Worm (Caenorhabditis elegans) whole organism, midembryonic: ENCODE measurements around the gene Y45G5AM.3.
A peak's percentile ranks its signal among the peaks of the same experiment; 100 is the strongest.

Source experiments
- T22C8.4 ChIP-seq: fragments of 200-800 bp; sonication (Bioruptor generic); IDR thresholded peaks from 2 replicates; pipeline ENCODE4 v1.3.6; 2022; ENCODE audit warnings: missing genetic modification characterization, missing compliant biosample characterization
- cog-1 ChIP-seq: sonication (generic microtip); optimal IDR thresholded peaks from 2 replicates; lab custom pipeline; 2016; ENCODE audit warnings: missing genetic modification characterization, missing compliant biosample characterization
- flt-1 ChIP-seq: fragments of 200-800 bp; sonication (Bioruptor generic); IDR thresholded peaks from 2 replicates; pipeline ENCODE4 v1.3.6; 2022; ENCODE audit warnings: missing genetic modification characterization, missing compliant biosample characterization
- klf-2 ChIP-seq: fragments of 200-800 bp; sonication (Bioruptor generic); conservative IDR thresholded peaks from 2 replicates; pipeline ENCODE4 v1.3.6; 2022; ENCODE audit warnings: missing genetic modification reagents, missing genetic modification characterization, missing compliant biosample characterization
- med-1 ChIP-seq: sonication (generic microtip); optimal IDR thresholded peaks from 2 replicates; lab custom pipeline; 2017; ENCODE audit warnings: missing genetic modification characterization, mild to moderate bottlenecking, missing compliant biosample characterization, antibody characterized with exemption, missing genetic modification reagents; ENCODE audit not compliant: insufficient read depth
- ref-1 ChIP-seq: fragments of 200-800 bp; sonication (Bioruptor generic); conservative IDR thresholded peaks from 2 replicates; pipeline ENCODE4 v1.3.6; 2022; ENCODE audit warnings: missing genetic modification reagents, missing genetic modification characterization, missing compliant biosample characterization
- tab-1 ChIP-seq: fragments of 200-800 bp; sonication (Bioruptor generic); IDR thresholded peaks from 2 replicates; pipeline ENCODE4 v1.3.6; 2022; ENCODE audit warnings: missing genetic modification characterization, missing compliant biosample characterization
- ztf-23 ChIP-seq: fragments of 200-800 bp; sonication (Bioruptor generic); IDR thresholded peaks from 2 replicates; pipeline ENCODE4 v1.3.6; 2022; ENCODE audit warnings: missing genetic modification reagents, missing genetic modification characterization, missing compliant biosample characterization
- ztf-29 ChIP-seq: fragments of 200-800 bp; sonication (Bioruptor generic); IDR thresholded peaks from 2 replicates; pipeline ENCODE4 v1.3.6; 2022; ENCODE audit warnings: missing genetic modification reagents, missing genetic modification characterization, missing compliant biosample characterization

The Y45G5AM.3 gene

ce11 chrV:4131471-4131939 is 32.8 kb upstream of the Y45G5AM.3 start, which contains the start of gene nhr-57:
Gene nhr-57 (plus strand): TSS chrV:4131889.
- TF ChIP-seq T22C8.4 (GFP tag; lab: Robert Waterston, UW) (no peak), ztf-29 (GFP tag; lab: Robert Waterston, UW) (no peak), ztf-23 (GFP tag; lab: Robert Waterston, UW) (no peak), med-1 (GFP tag; lab: Kevin White, UChicago) (no peak), flt-1 (no peak), cog-1 (tag; lab: Kevin White, UChicago) (no peak), tab-1 (GFP tag; lab: Robert Waterston, UW) (no peak), klf-2 (GFP tag; lab: Robert Waterston, UW) (no peak), ref-1 (GFP tag; lab: Robert Waterston, UW) (no peak)

ce11 chrV:4134728-4135127 is 29.6 kb upstream of the Y45G5AM.3 start, which contains the start of gene lgc-1:
Gene lgc-1 (plus strand): TSS chrV:4135028.
- TF ChIP-seq cog-1 (tag; lab: Kevin White, UChicago), result no peak
- no peak for TF ChIP-seq ztf-29 (GFP tag; lab: Robert Waterston, UW)
- TF ChIP-seq tab-1 (GFP tag; lab: Robert Waterston, UW), result no peak
- TF ChIP-seq med-1 (GFP tag; lab: Kevin White, UChicago), result no peak
- TF ChIP-seq ref-1 (GFP tag; lab: Robert Waterston, UW), result no peak
- no peak for TF ChIP-seq klf-2 (GFP tag; lab: Robert Waterston, UW)
- TF ChIP-seq flt-1, result no peak
- TF ChIP-seq ztf-23 (GFP tag; lab: Robert Waterston, UW), result no peak
- no peak for TF ChIP-seq T22C8.4 (GFP tag; lab: Robert Waterston, UW)

- TF ChIP-seq ztf-23 (GFP tag; lab: Robert Waterston, UW), result no peak
- TF ChIP-seq ztf-29 (GFP tag; lab: Robert Waterston, UW), result no peak
- TF ChIP-seq T22C8.4 (GFP tag; lab: Robert Waterston, UW), result no peak
- TF ChIP-seq tab-1 (GFP tag; lab: Robert Waterston, UW), result no peak
- TF ChIP-seq flt-1, result no peak
- no peak for TF ChIP-seq klf-2 (GFP tag; lab: Robert Waterston, UW)
- no peak for TF ChIP-seq ref-1 (GFP tag; lab: Robert Waterston, UW)
- TF ChIP-seq cog-1 (tag; lab: Kevin White, UChicago), result no peak
- no peak for TF ChIP-seq med-1 (GFP tag; lab: Kevin White, UChicago)
Measured at ce11 chrV:4138688-4139087, 25.7 kb upstream of the Y45G5AM.3 start, which contains the start of gene lgc-29. Gene lgc-29 (plus strand): TSS chrV:4138988.

ce11 chrV:4143034-4143433 is 21.3 kb upstream of the Y45G5AM.3 start:
- TF ChIP-seq cog-1 (tag; lab: Kevin White, UChicago) (no peak), ztf-23 (GFP tag; lab: Robert Waterston, UW) (no peak), med-1 (GFP tag; lab: Kevin White, UChicago) (no peak), ref-1 (GFP tag; lab: Robert Waterston, UW) (no peak), flt-1 (no peak), ztf-29 (GFP tag; lab: Robert Waterston, UW) (no peak), klf-2 (GFP tag; lab: Robert Waterston, UW) (no peak), tab-1 (GFP tag; lab: Robert Waterston, UW) (no peak), T22C8.4 (GFP tag; lab: Robert Waterston, UW) (no peak)

- no peak for TF ChIP-seq ztf-23 (GFP tag; lab: Robert Waterston, UW)
- no peak for TF ChIP-seq med-1 (GFP tag; lab: Kevin White, UChicago)
- TF ChIP-seq cog-1 (tag; lab: Kevin White, UChicago), result no peak
- TF ChIP-seq flt-1, result no peak
- TF ChIP-seq ref-1 (GFP tag; lab: Robert Waterston, UW), result no peak
- TF ChIP-seq klf-2 (GFP tag; lab: Robert Waterston, UW), result no peak
Measured at ce11 chrV:4144205-4144604, 20.1 kb upstream of the Y45G5AM.3 start, which contains the start of gene Y45G5AL.1. Gene Y45G5AL.1 (plus strand): TSS chrV:4144505.

- TF ChIP-seq ztf-23 (GFP tag; lab: Robert Waterston, UW) (no peak), flt-1 (peak; percentile 48; the same call in 1 of the 2 replicates), tab-1 (GFP tag; lab: Robert Waterston, UW) (peak; percentile 47; the same call in 1 of the 2 replicates)
Measured at ce11 chrV:4151400-4151799, 13.0 kb upstream of the Y45G5AM.3 start.

ce11 chrV:4152200-4152599 is 12.2 kb upstream of the Y45G5AM.3 start, which contains the start of gene Y45G5AM.6:
Gene Y45G5AM.6 (minus strand): TSS chrV:4152300.
- TF ChIP-seq cog-1 (tag; lab: Kevin White, UChicago) (no peak), ref-1 (GFP tag; lab: Robert Waterston, UW) (no peak), ztf-23 (GFP tag; lab: Robert Waterston, UW) (no peak), T22C8.4 (GFP tag; lab: Robert Waterston, UW) (no peak), tab-1 (GFP tag; lab: Robert Waterston, UW) (no peak), ztf-29 (GFP tag; lab: Robert Waterston, UW) (no peak), klf-2 (GFP tag; lab: Robert Waterston, UW) (no peak), flt-1 (no peak), med-1 (GFP tag; lab: Kevin White, UChicago) (no peak)

- TF ChIP-seq med-1 (GFP tag; lab: Kevin White, UChicago) (no peak), klf-2 (GFP tag; lab: Robert Waterston, UW) (no peak), ref-1 (GFP tag; lab: Robert Waterston, UW) (no peak)
Measured at ce11 chrV:4157291-4157690, 7.1 kb upstream of the Y45G5AM.3 start.

- TF ChIP-seq flt-1, result no peak
- no peak for TF ChIP-seq tab-1 (GFP tag; lab: Robert Waterston, UW)
- TF ChIP-seq ref-1 (GFP tag; lab: Robert Waterston, UW), result no peak
- no peak for TF ChIP-seq med-1 (GFP tag; lab: Kevin White, UChicago)
- TF ChIP-seq T22C8.4 (GFP tag; lab: Robert Waterston, UW), result no peak
- no peak for TF ChIP-seq ztf-23 (GFP tag; lab: Robert Waterston, UW)
- no peak for TF ChIP-seq ztf-29 (GFP tag; lab: Robert Waterston, UW)
- TF ChIP-seq cog-1 (tag; lab: Kevin White, UChicago), result no peak
- TF ChIP-seq klf-2 (GFP tag; lab: Robert Waterston, UW), result no peak
Measured at ce11 chrV:4160086-4160485, 4.3 kb upstream of the Y45G5AM.3 start, which contains the start of gene Y45G5AM.5. Gene Y45G5AM.5 (plus strand): TSS chrV:4160386.
